Worm (Caenorhabditis elegans): ENCODE measurements around the gene trxr-2.

Gene trxr-2

ce11 chrIII:8867922-8868655, 45.5 kb upstream of the trxr-2 start:
- TF ChIP-seq gmeb-1 (tag; optimal IDR thresholded peaks at IDR 0.05) (peak; percentile 47), nhr-129 (tag; optimal IDR thresholded peaks at IDR 0.05) (peak; percentile 45), lin-13 (GFP tag; optimal IDR thresholded peaks at IDR 0.05) (peak; percentile 3), aly-2 (tag; optimal IDR thresholded peaks at IDR 0.05) (no peak), nhr-21 (tag; optimal IDR thresholded peaks at IDR 0.05) (peak; percentile 51), peb-1 (tag; optimal IDR thresholded peaks at IDR 0.05) (no peak), sma-9 (GFP tag; optimal IDR thresholded peaks at IDR 0.05) (peak; percentile 83), sma-9 (tag; optimal IDR thresholded peaks at IDR 0.05) (no peak), unc-62 (GFP tag; optimal IDR thresholded peaks at IDR 0.05) (no peak), fos-1 (tag; optimal IDR thresholded peaks at IDR 0.05) (peak; percentile 96), blmp-1 (tag; optimal IDR thresholded peaks at IDR 0.05; ENCODE audit: insufficient read depth) (peak; percentile 59), R02D3.7 (tag; optimal IDR thresholded peaks at IDR 0.05) (no peak), mab-5 (tag; optimal IDR thresholded peaks at IDR 0.05) (no peak), nhr-237 (tag; optimal IDR thresholded peaks at IDR 0.05) (no peak), F13H6.1 (tag; optimal IDR thresholded peaks at IDR 0.05) (peak; percentile 11), ztf-4 (tag; optimal IDR thresholded peaks at IDR 0.05) (no peak), sem-4 (tag; optimal IDR thresholded peaks at IDR 0.05) (no peak), ceh-82 (tag; optimal IDR thresholded peaks at IDR 0.05) (no peak), skn-1 (tag; optimal IDR thresholded peaks at IDR 0.05) (peak; percentile 25), mbf-1 (tag; optimal IDR thresholded peaks at IDR 0.05) (no peak), C34F6.9 (tag; optimal IDR thresholded peaks at IDR 0.05) (peak; percentile 24), egl-27 (tag; optimal IDR thresholded peaks at IDR 0.05) (peak; percentile 31), ZK546.5 (tag; optimal IDR thresholded peaks at IDR 0.05) (no peak), elt-1 (tag; optimal IDR thresholded peaks at IDR 0.05) (no peak), elt-3 (tag; optimal IDR thresholded peaks at IDR 0.05) (no peak), lin-39 (tag; optimal IDR thresholded peaks at IDR 0.05) (no peak), lsy-2 (tag; optimal IDR thresholded peaks at IDR 0.05) (peak in 1 of 2 experiments; percentile 52), ama-1 (optimal IDR thresholded peaks at IDR 0.05) (peak; percentile 78), dmd-4 (tag; optimal IDR thresholded peaks at IDR 0.05) (no peak), crh-2 (tag; optimal IDR thresholded peaks at IDR 0.05) (peak; percentile 78), ceh-16 (tag; optimal IDR thresholded peaks at IDR 0.05) (no peak), nhr-25 (tag; optimal IDR thresholded peaks at IDR 0.05) (peak; percentile 45), nhr-11 (tag; optimal IDR thresholded peaks at IDR 0.05) (no peak), sma-3 (GFP tag; optimal IDR thresholded peaks at IDR 0.05) (peak; percentile 72), Y55F3AM.14 (GFP tag; optimal IDR thresholded peaks at IDR 0.05) (no peak), mdl-1 (tag; optimal IDR thresholded peaks at IDR 0.05) (no peak), nhr-12 (tag; optimal IDR thresholded peaks at IDR 0.05) (no peak), unc-39 (tag; optimal IDR thresholded peaks at IDR 0.05) (no peak), ztf-1 (GFP tag; conservative IDR thresholded peaks at IDR 0.05) (no peak)

ce11 chrIII:8869663-8870062, 43.9 kb upstream of the trxr-2 start:
- no peak for TF ChIP-seq nhr-12 (tag; optimal IDR thresholded peaks at IDR 0.05)
- no peak for TF ChIP-seq lin-39 (tag; optimal IDR thresholded peaks at IDR 0.05)
- no peak for TF ChIP-seq nhr-25 (tag; optimal IDR thresholded peaks at IDR 0.05)
- no peak for TF ChIP-seq blmp-1 (tag; optimal IDR thresholded peaks at IDR 0.05; ENCODE audit: insufficient read depth)
- TF ChIP-seq ceh-82 (tag; optimal IDR thresholded peaks at IDR 0.05), result no peak
- TF ChIP-seq ztf-11 (tag; optimal IDR thresholded peaks at IDR 0.05), result no peak
- no peak for TF ChIP-seq skn-1 (tag; optimal IDR thresholded peaks at IDR 0.05)
- no peak for TF ChIP-seq unc-55 (GFP tag; optimal IDR thresholded peaks at IDR 0.05)
- TF ChIP-seq sma-3 (GFP tag; optimal IDR thresholded peaks at IDR 0.05), result no peak
- no peak for TF ChIP-seq ceh-16 (tag; optimal IDR thresholded peaks at IDR 0.05)
- no peak for TF ChIP-seq ama-1 (optimal IDR thresholded peaks at IDR 0.05)
- no peak for TF ChIP-seq lsy-2 (tag; optimal IDR thresholded peaks at IDR 0.05)
- TF ChIP-seq mdl-1 (tag; optimal IDR thresholded peaks at IDR 0.05), result no peak
- TF ChIP-seq ztf-1 (GFP tag; conservative IDR thresholded peaks at IDR 0.05), result no peak
- TF ChIP-seq nhr-23 (tag; optimal IDR thresholded peaks at IDR 0.05), result no peak
- no peak for TF ChIP-seq nhr-21 (tag; optimal IDR thresholded peaks at IDR 0.05)
